Worm (Caenorhabditis elegans) whole organism, L1 larva: ENCODE data around the gene nono-1.

Experiments
- ceh-82 ChIP-seq, 3 experiments: fragments of 150-350 bp in 1 of 3; sonication (generic microtip) in 2 of 3; optimal IDR thresholded peaks; 2 replicates each; lab custom pipeline; 2014 to 2017; ENCODE audit warnings: missing biosample characterization in 3 of 3, missing genetic modification characterization in 3 of 3
- dpl-1 ChIP-seq, 3 experiments: fragments of 150-350 bp in 2 of 3; sonication (generic microtip) in 1 of 3; optimal IDR thresholded peaks; 2 replicates each; lab custom pipeline; 2014 to 2017; ENCODE audit warnings: missing biosample characterization in 3 of 3, missing genetic modification characterization in 3 of 3, missing genetic modification reagents in 3 of 3
- mdl-1 ChIP-seq, 2 experiments: fragments of 150-350 bp; optimal IDR thresholded peaks; 2 replicates each; lab custom pipeline; 2014 to 2017; ENCODE audit warnings: missing biosample characterization in 2 of 2, missing genetic modification characterization in 2 of 2, inconsistent platforms in 1 of 2
- unc-62 ChIP-seq: fragments of 150-350 bp; optimal IDR thresholded peaks from 2 replicates; lab custom pipeline; 2014; ENCODE audit warnings: missing biosample characterization, missing genetic modification reagents, missing genetic modification characterization
- ztf-4 ChIP-seq: fragments of 150-350 bp; optimal IDR thresholded peaks from 2 replicates; lab custom pipeline; 2014; ENCODE audit warnings: missing biosample characterization, missing genetic modification characterization

ce11 chrIII:5999629-6000028 is 41.6 kb upstream of the nono-1 start:
- TF ChIP-seq ztf-4 (tag; lab: Kevin White, UChicago) = no peak
- no peak for TF ChIP-seq dpl-1 (GFP tag; optimal IDR thresholded peaks at IDR 0.05; lab: Kevin White, UChicago)
- TF ChIP-seq ceh-82 (tag; optimal IDR thresholded peaks at IDR 0.05; lab: Kevin White, UChicago) = peak in 2 of 3 experiments; percentile 14 to 43
- TF ChIP-seq unc-62 (GFP tag; lab: Kevin White, UChicago) = no peak
- TF ChIP-seq mdl-1 (tag; optimal IDR thresholded peaks at IDR 0.05; lab: Kevin White, UChicago) = no peak
